Worm (Caenorhabditis elegans) whole organism, late embryonic: ENCODE measurements around the gene col-151.

Experiments
- C08G9.2 ChIP-seq: sonication (generic microtip); optimal IDR thresholded peaks from 2 replicates; lab custom pipeline; 2016; ENCODE audit warnings: mild to moderate bottlenecking, missing genetic modification characterization, moderate library complexity, missing compliant biosample characterization
- C38D4.7 ChIP-seq: fragments of 200-800 bp; sonication (Bioruptor generic); optimal IDR thresholded peaks from 2 replicates; lab custom pipeline; 2018; ENCODE audit warnings: mild to moderate bottlenecking, missing genetic modification characterization, moderate library complexity, missing compliant biosample characterization
- F13H6.1 ChIP-seq: sonication (generic microtip); optimal IDR thresholded peaks from 2 replicates; lab custom pipeline; 2016; ENCODE audit warnings: missing genetic modification characterization, missing compliant biosample characterization
- K09A11.1 ChIP-seq: sonication (generic microtip); optimal IDR thresholded peaks from 2 replicates; lab custom pipeline; 2017; ENCODE audit warnings: antibody characterized with exemption, mild to moderate bottlenecking, missing genetic modification characterization, missing compliant biosample characterization; ENCODE audit not compliant: insufficient read depth
- T23F11.4 ChIP-seq: fragments of 200-800 bp; sonication (Bioruptor generic); optimal IDR thresholded peaks from 2 replicates; lab custom pipeline; 2018; ENCODE audit warnings: mild to moderate bottlenecking, missing genetic modification characterization, missing compliant biosample characterization
- ama-1 ChIP-seq: fragments of 150-350 bp; optimal IDR thresholded peaks from 2 replicates; lab custom pipeline; 2014
- ceh-14 ChIP-seq: sonication (generic microtip); optimal IDR thresholded peaks from 2 replicates; lab custom pipeline; 2016; ENCODE audit warnings: missing genotype, missing genetic modification characterization, missing compliant biosample characterization
- ceh-18 ChIP-seq: sonication (generic microtip); optimal IDR thresholded peaks from 2 replicates; lab custom pipeline; 2016; ENCODE audit warnings: missing genetic modification characterization, missing compliant biosample characterization
- ceh-22 ChIP-seq: sonication (generic microtip); optimal IDR thresholded peaks from 2 replicates; lab custom pipeline; 2017; ENCODE audit warnings: missing biosample characterization, missing genetic modification characterization
- ceh-30 ChIP-seq: fragments of 150-350 bp; optimal IDR thresholded peaks from 2 replicates; lab custom pipeline; 2014; ENCODE audit warnings: missing biosample characterization, missing genetic modification characterization
- ceh-34 ChIP-seq: sonication (generic microtip); optimal IDR thresholded peaks from 2 replicates; lab custom pipeline; 2016; ENCODE audit warnings: mild to moderate bottlenecking, missing genetic modification characterization, missing compliant biosample characterization
- ceh-48 ChIP-seq: sonication (generic microtip); optimal IDR thresholded peaks from 2 replicates; lab custom pipeline; 2016; ENCODE audit warnings: missing genetic modification characterization, inconsistent platforms, missing compliant biosample characterization
- che-1 ChIP-seq: sonication (generic microtip); optimal IDR thresholded peaks from 2 replicates; lab custom pipeline; 2016; ENCODE audit warnings: mild to moderate bottlenecking, missing genetic modification characterization, missing compliant biosample characterization
- dve-1 ChIP-seq: sonication (generic microtip); optimal IDR thresholded peaks from 2 replicates; lab custom pipeline; 2017; ENCODE audit warnings: antibody characterized with exemption, mild to moderate bottlenecking, missing genetic modification characterization, missing compliant biosample characterization
- elt-2 ChIP-seq: sonication (generic microtip); optimal IDR thresholded peaks from 2 replicates; lab custom pipeline; 2016; ENCODE audit warnings: missing genetic modification reagents, missing genetic modification characterization, missing compliant biosample characterization
- elt-4 ChIP-seq: sonication (generic microtip); optimal IDR thresholded peaks from 2 replicates; lab custom pipeline; 2016; ENCODE audit warnings: missing genetic modification characterization, missing compliant biosample characterization
- eyg-1 ChIP-seq: sonication (generic microtip); optimal IDR thresholded peaks from 2 replicates; lab custom pipeline; 2016; ENCODE audit warnings: missing genotype, missing genetic modification characterization, missing compliant biosample characterization
- fkh-10 ChIP-seq: fragments of 150-350 bp; optimal IDR thresholded peaks from 2 replicates; lab custom pipeline; 2014; ENCODE audit warnings: missing biosample characterization, missing genetic modification reagents, missing genetic modification characterization
- hlh-13 ChIP-seq: fragments of 200-800 bp; sonication (Bioruptor generic); optimal IDR thresholded peaks from 2 replicates; lab custom pipeline; 2018; ENCODE audit warnings: mild to moderate bottlenecking, missing genetic modification characterization, missing compliant biosample characterization
- hlh-6 ChIP-seq: sonication (generic microtip); optimal IDR thresholded peaks from 2 replicates; lab custom pipeline; 2016; ENCODE audit warnings: missing genotype, missing genetic modification characterization, missing compliant biosample characterization
- lim-6 ChIP-seq: sonication (generic microtip); optimal IDR thresholded peaks from 2 replicates; lab custom pipeline; 2016; ENCODE audit warnings: missing genetic modification characterization, missing compliant biosample characterization
- nfya-1 ChIP-seq: sonication (generic microtip); optimal IDR thresholded peaks from 2 replicates; lab custom pipeline; 2017; ENCODE audit warnings: missing genetic modification characterization, mild to moderate bottlenecking, missing compliant biosample characterization, antibody characterized with exemption, moderate library complexity
- odd-2 ChIP-seq: sonication (generic microtip); optimal IDR thresholded peaks from 2 replicates; lab custom pipeline; 2017; ENCODE audit warnings: antibody characterized with exemption, mild to moderate bottlenecking, missing genetic modification characterization, missing compliant biosample characterization
- pag-3 ChIP-seq: sonication (generic microtip); optimal IDR thresholded peaks from 2 replicates; lab custom pipeline; 2016; ENCODE audit warnings: missing compliant biosample characterization, missing genetic modification characterization, borderline replicate concordance
- pat-9 ChIP-seq: fragments of 200-800 bp; sonication (Bioruptor generic); optimal IDR thresholded peaks from 2 replicates; lab custom pipeline; 2018; ENCODE audit warnings: mild to moderate bottlenecking, missing genetic modification characterization, moderate library complexity, missing compliant biosample characterization
- pha-2 ChIP-seq: sonication (generic microtip); optimal IDR thresholded peaks from 2 replicates; lab custom pipeline; 2017; ENCODE audit warnings: mild to moderate bottlenecking, missing genetic modification characterization, missing compliant biosample characterization
- pros-1 ChIP-seq: fragments of 150-350 bp; optimal IDR thresholded peaks from 2 replicates; lab custom pipeline; 2014; ENCODE audit warnings: missing biosample characterization, missing genetic modification reagents, missing genetic modification characterization
- ref-2 ChIP-seq: sonication (generic microtip); optimal IDR thresholded peaks from 2 replicates; lab custom pipeline; 2016; ENCODE audit warnings: missing genetic modification characterization, missing compliant biosample characterization
- rnt-1 ChIP-seq: sonication (generic microtip); optimal IDR thresholded peaks from 2 replicates; lab custom pipeline; 2016; ENCODE audit warnings: missing genetic modification characterization, missing compliant biosample characterization
- sdc-2 ChIP-seq: sonication (generic microtip); optimal IDR thresholded peaks from 2 replicates; lab custom pipeline; 2016; ENCODE audit warnings: missing genotype, missing genetic modification characterization, missing compliant biosample characterization
- sox-4 ChIP-seq: sonication (generic microtip); optimal IDR thresholded peaks from 2 replicates; lab custom pipeline; 2017; ENCODE audit warnings: mild to moderate bottlenecking, missing genetic modification characterization, inconsistent platforms, missing compliant biosample characterization
- syd-9 ChIP-seq: sonication (generic microtip); optimal IDR thresholded peaks from 2 replicates; lab custom pipeline; 2016; ENCODE audit warnings: mild to moderate bottlenecking, missing genetic modification characterization, moderate library complexity, missing compliant biosample characterization
- tbx-2 ChIP-seq: sonication (generic microtip); optimal IDR thresholded peaks from 2 replicates; lab custom pipeline; 2016; ENCODE audit warnings: missing genetic modification characterization, missing compliant biosample characterization
- tbx-7 ChIP-seq: sonication (generic microtip); optimal IDR thresholded peaks from 2 replicates; lab custom pipeline; 2016; ENCODE audit warnings: missing genotype, missing genetic modification characterization, missing compliant biosample characterization
- ttx-3 ChIP-seq: sonication (generic microtip); optimal IDR thresholded peaks from 2 replicates; lab custom pipeline; 2016; ENCODE audit warnings: missing genetic modification reagents, missing genetic modification characterization, missing compliant biosample characterization
- unc-55 ChIP-seq: sonication (generic microtip); optimal IDR thresholded peaks from 2 replicates; lab custom pipeline; 2017; ENCODE audit warnings: missing biosample characterization, missing genetic modification reagents, missing genetic modification characterization
- unc-86 ChIP-seq: sonication (generic microtip); optimal IDR thresholded peaks from 2 replicates; lab custom pipeline; 2016; ENCODE audit warnings: missing genetic modification characterization, missing compliant biosample characterization
- zip-5 ChIP-seq: sonication (generic microtip); optimal IDR thresholded peaks from 2 replicates; lab custom pipeline; 2016; ENCODE audit warnings: missing genetic modification characterization, missing compliant biosample characterization
- ztf-16 ChIP-seq: sonication (generic microtip); optimal IDR thresholded peaks from 2 replicates; lab custom pipeline; 2017; ENCODE audit warnings: missing genetic modification characterization, missing compliant biosample characterization

col-151 gene

DNA sequence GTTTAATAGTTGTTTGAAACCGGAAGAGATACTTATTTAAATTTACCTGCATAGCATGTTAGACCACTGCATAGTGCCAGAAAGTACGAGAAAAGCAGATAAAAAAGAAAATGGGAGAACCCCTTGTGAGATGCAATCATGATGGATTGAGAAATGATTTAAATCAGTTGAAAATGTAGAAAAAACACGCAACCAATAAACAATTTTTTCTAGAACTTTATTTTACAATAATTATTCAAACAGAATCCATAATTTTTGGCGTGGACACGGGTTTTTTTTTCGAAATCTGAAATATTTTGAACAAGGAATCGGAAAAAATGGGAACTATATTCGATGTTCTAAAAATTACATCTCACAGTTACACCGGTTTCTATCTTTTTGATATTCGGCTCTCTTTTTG is 15.7 kb downstream of the col-151 start, which contains the start of gene AC3.12:
AC3.12 (minus strand) TSS at position 101 of the 400 bp plus-strand sequence.
- TF ChIP-seq C08G9.2 (tag; lab: Kevin White, UChicago) (no peak), ceh-34 (no peak), che-1 (tag; lab: Kevin White, UChicago) (no peak), sdc-2 (tag; lab: Kevin White, UChicago) (no peak), nfya-1 (tag; lab: Kevin White, UChicago) (no peak), unc-86 (tag; lab: Kevin White, UChicago) (no peak), ama-1 (lab: Kevin White, UChicago) (no peak), F13H6.1 (tag; lab: Kevin White, UChicago) (no peak), ceh-14 (tag; lab: Kevin White, UChicago) (no peak), zip-5 (tag; lab: Kevin White, UChicago) (no peak), ttx-3 (tag; lab: Kevin White, UChicago) (no peak), elt-4 (tag; lab: Kevin White, UChicago) (no peak)

DNA sequence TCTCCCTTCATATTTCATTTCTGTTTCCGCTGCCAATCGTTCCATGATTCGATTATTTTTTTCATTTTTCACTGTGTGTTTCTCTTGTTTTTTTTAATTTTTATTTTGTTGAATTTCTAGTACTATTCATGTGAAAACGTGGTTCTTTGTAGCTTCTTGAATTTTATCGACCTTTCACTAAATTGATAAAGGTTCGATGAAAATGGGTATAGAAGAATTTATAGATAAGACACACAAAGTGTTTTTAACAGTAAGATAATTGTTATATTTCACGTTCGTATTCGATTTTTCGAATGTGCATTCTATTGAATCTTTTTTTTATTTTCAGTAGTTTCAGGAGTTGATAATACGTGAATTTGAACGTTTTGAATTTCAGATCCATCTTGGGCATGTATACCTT is 23.1 kb downstream of the col-151 start, which contains the start of gene ugt-49:
ugt-49 (plus strand) TSS at position 371 of the 400 bp plus-strand sequence.
- no peak for TF ChIP-seq ref-2 (tag; lab: Kevin White, UChicago)
- TF ChIP-seq ttx-3 (tag; lab: Kevin White, UChicago) = no peak
- TF ChIP-seq T23F11.4 (GFP tag; lab: Kevin White, UChicago) = no peak

DNA sequence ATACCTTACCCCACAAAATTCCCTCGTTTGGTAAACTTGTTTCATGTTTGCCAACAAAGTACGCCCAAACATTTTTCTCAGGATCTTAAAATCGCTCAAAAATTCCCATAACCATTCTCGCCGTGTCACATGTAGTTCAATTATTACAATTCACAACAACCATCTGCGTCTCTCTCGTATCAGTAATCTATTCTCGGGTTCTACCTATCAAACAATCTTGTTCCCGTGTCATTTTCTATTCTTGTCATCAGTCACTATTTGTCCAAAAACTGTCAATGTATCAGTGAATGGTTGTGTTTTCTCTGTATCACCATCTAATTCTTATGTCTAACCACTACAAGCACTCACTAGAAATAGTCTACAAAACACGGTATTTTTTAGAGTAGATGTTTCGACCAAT is 23.8 kb downstream of the col-151 start:
- no peak for TF ChIP-seq fkh-10 (GFP tag; lab: Kevin White, UChicago)
- TF ChIP-seq pag-3 (tag; lab: Kevin White, UChicago) = no peak
- TF ChIP-seq ceh-22 (tag; lab: Kevin White, UChicago) = no peak
- TF ChIP-seq F13H6.1 (tag; lab: Kevin White, UChicago) = no peak
- no peak for TF ChIP-seq sox-4 (tag; lab: Kevin White, UChicago)
- TF ChIP-seq hlh-6 (tag; lab: Kevin White, UChicago) = no peak
- no peak for TF ChIP-seq unc-55
- TF ChIP-seq tbx-7 (tag; lab: Kevin White, UChicago) = no peak
- TF ChIP-seq C38D4.7 (GFP tag; lab: Kevin White, UChicago) = no peak
- TF ChIP-seq C08G9.2 (tag; lab: Kevin White, UChicago) = no peak
- no peak for TF ChIP-seq syd-9 (tag; lab: Kevin White, UChicago)
- TF ChIP-seq odd-2 (tag; lab: Kevin White, UChicago) = no peak
- no peak for TF ChIP-seq pros-1 (tag; lab: Kevin White, UChicago)
- no peak for TF ChIP-seq dve-1 (tag; lab: Kevin White, UChicago)
- TF ChIP-seq K09A11.1 (tag; lab: Kevin White, UChicago) = no peak
- TF ChIP-seq rnt-1 (tag; lab: Kevin White, UChicago) = no peak
- TF ChIP-seq ceh-14 (tag; lab: Kevin White, UChicago) = no peak
- no peak for TF ChIP-seq pha-2 (tag; lab: Kevin White, UChicago)

DNA sequence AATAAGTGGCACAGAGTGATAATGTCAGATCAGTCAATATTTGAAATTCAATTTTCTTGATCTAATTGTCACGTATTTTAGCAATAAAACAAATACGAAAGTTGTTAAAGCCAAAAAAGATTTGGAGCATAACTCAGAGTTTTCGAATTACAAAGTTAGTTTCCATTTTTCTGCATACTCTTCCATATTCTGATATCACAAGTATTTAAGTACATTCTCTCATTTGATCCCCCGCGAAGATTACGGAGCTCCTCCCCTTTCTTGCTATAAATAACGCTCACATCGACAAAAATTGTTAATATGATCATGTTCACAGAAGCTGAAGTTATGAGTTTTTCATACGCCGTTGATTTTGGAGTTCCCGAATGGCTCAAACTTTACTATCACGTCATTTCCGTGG is 26.8 kb downstream of the col-151 start, which contains the start of gene sri-20:
sri-20 (plus strand) TSS at position 301 of the 400 bp plus-strand sequence.
- no peak for TF ChIP-seq ttx-3 (tag; lab: Kevin White, UChicago)
- TF ChIP-seq ztf-16 = no peak
- TF ChIP-seq ceh-18 (tag; lab: Kevin White, UChicago) = no peak
- no peak for TF ChIP-seq elt-2
- TF ChIP-seq hlh-13 (GFP tag; lab: Kevin White, UChicago) = no peak
- no peak for TF ChIP-seq syd-9 (tag; lab: Kevin White, UChicago)
- no peak for TF ChIP-seq tbx-2 (tag; lab: Kevin White, UChicago)
- TF ChIP-seq ceh-48 (tag; lab: Kevin White, UChicago) = no peak
- no peak for TF ChIP-seq zip-5 (tag; lab: Kevin White, UChicago)
- no peak for TF ChIP-seq nfya-1 (tag; lab: Kevin White, UChicago)
- no peak for TF ChIP-seq pha-2 (tag; lab: Kevin White, UChicago)
- TF ChIP-seq pros-1 (tag; lab: Kevin White, UChicago) = no peak
- no peak for TF ChIP-seq unc-55
- no peak for TF ChIP-seq ceh-30 (tag; lab: Kevin White, UChicago)
- TF ChIP-seq rnt-1 (tag; lab: Kevin White, UChicago) = no peak
- no peak for TF ChIP-seq lim-6 (tag; lab: Kevin White, UChicago)
- TF ChIP-seq sox-4 (tag; lab: Kevin White, UChicago) = no peak
- TF ChIP-seq eyg-1 (tag; lab: Kevin White, UChicago) = no peak
- TF ChIP-seq pat-9 (tag; lab: Kevin White, UChicago) = no peak
